Worm (Caenorhabditis elegans): Measurements from ENCODE around the gene syx-3.

ce11 chrX:5339889-5340288, 9.0 kb upstream of the syx-3 start, which contains the start of gene C26B9.2:
- no peak for TF ChIP-seq klf-2 (GFP tag; conservative IDR thresholded peaks at IDR 0.05)
- TF ChIP-seq ztf-29 (GFP tag; IDR thresholded peaks at IDR 0.05) = no peak
- no peak for TF ChIP-seq T22C8.4 (GFP tag; IDR thresholded peaks at IDR 0.05)
- TF ChIP-seq ztf-23 (GFP tag; IDR thresholded peaks at IDR 0.05) = no peak
- TF ChIP-seq ref-1 (GFP tag; conservative IDR thresholded peaks at IDR 0.05) = no peak
- no peak for TF ChIP-seq flt-1 (GFP tag; IDR thresholded peaks at IDR 0.05)
- no peak for TF ChIP-seq tab-1 (GFP tag; IDR thresholded peaks at IDR 0.05)

Data from whole organism, midembryonic.